Fruit fly (Drosophila melanogaster) whole organism, embryonic: ENCODE results near the gene NELF-B.

Experiments
- Awh ChIP-seq: fragments of 200-800 bp; sonication (Bioruptor generic); IDR thresholded peaks from 2 replicates; pipeline ENCODE4, ENCODE4 v1.3.6; 2022; ENCODE audit warnings: missing biosample characterization, missing genetic modification characterization
- CG10209 ChIP-seq: fragments of 200-800 bp; sonication (Bioruptor generic); optimal IDR thresholded peaks from 3 replicates; lab custom pipeline; 2017; ENCODE audit warnings: missing biosample characterization, mild to moderate bottlenecking, missing genetic modification characterization, missing genetic modification reagents
- CG11085 ChIP-seq: fragments of 200-800 bp; sonication (Bioruptor generic); IDR thresholded peaks from 2 replicates; pipeline ENCODE4 v1.3.6; 2022; ENCODE audit warnings: missing biosample characterization, missing genetic modification characterization
- CG11093 ChIP-seq: fragments of 200-800 bp; sonication (Bioruptor generic); IDR thresholded peaks from 3 replicates; pipeline ENCODE4 v1.3.6; 2022; ENCODE audit warnings: missing biosample characterization, missing genetic modification characterization
- CG11504 ChIP-seq: fragments of 200-800 bp; sonication (Bioruptor generic); optimal IDR thresholded peaks from 3 replicates; lab custom pipeline; 2019; ENCODE audit warnings: missing biosample characterization, mild to moderate bottlenecking, missing genetic modification characterization, moderate library complexity
- CG11695 ChIP-seq: fragments of 200-800 bp; sonication (Bioruptor generic); IDR thresholded peaks from 3 replicates; pipeline ENCODE4 v1.3.6; 2022; ENCODE audit warnings: missing biosample characterization, missing genetic modification characterization
- CG12299 ChIP-seq: fragments of 200-800 bp; sonication (Bioruptor generic); optimal IDR thresholded peaks from 2 replicates; lab custom pipeline; 2018; ENCODE audit warnings: missing biosample characterization, mild to moderate bottlenecking, missing genetic modification characterization
- CG12769 ChIP-seq: fragments of 200-800 bp; sonication (Bioruptor generic); optimal IDR thresholded peaks from 2 replicates; lab custom pipeline; 2019; ENCODE audit warnings: missing biosample characterization, mild to moderate bottlenecking, missing genetic modification characterization, moderate library complexity
- CG14441 ChIP-seq: fragments of 200-800 bp; sonication (Bioruptor generic); IDR thresholded peaks from 2 replicates; pipeline ENCODE4 v1.3.6; 2022; ENCODE audit warnings: missing biosample characterization, missing genetic modification characterization
- CG1647 ChIP-seq: fragments of 200-800 bp; sonication (Bioruptor generic); optimal IDR thresholded peaks from 3 replicates; lab custom pipeline; 2016; ENCODE audit warnings: missing biosample characterization, missing genetic modification characterization
- CG2129 ChIP-seq: fragments of 200-800 bp; sonication (Bioruptor generic); IDR thresholded peaks from 2 replicates; pipeline ENCODE4 v1.3.6; 2022; ENCODE audit warnings: missing biosample characterization, missing genetic modification characterization; ENCODE audit not compliant: partially characterized antibody
- CG2678 ChIP-seq: fragments of 200-800 bp; sonication (Bioruptor generic); optimal IDR thresholded peaks from 3 replicates; lab custom pipeline; 2019; ENCODE audit warnings: missing biosample characterization, mild to moderate bottlenecking, missing genetic modification characterization, moderate library complexity
- CG2875 ChIP-seq: fragments of 200-800 bp; sonication (Bioruptor generic); optimal IDR thresholded peaks from 2 replicates; lab custom pipeline; 2017; ENCODE audit warnings: missing biosample characterization, mild to moderate bottlenecking, missing genetic modification characterization, missing genetic modification reagents
- CG3407 ChIP-seq: fragments of 200-800 bp; sonication (Bioruptor generic); optimal IDR thresholded peaks from 2 replicates; lab custom pipeline; 2018; ENCODE audit warnings: missing biosample characterization, mild to moderate bottlenecking, missing genetic modification characterization
- CG4854 ChIP-seq: fragments of 200-800 bp; sonication (Bioruptor generic); optimal IDR thresholded peaks from 2 replicates; lab custom pipeline; 2016; ENCODE audit warnings: missing biosample characterization, missing genetic modification characterization, inconsistent platforms
- CG6175 ChIP-seq: fragments of 200-800 bp; sonication (Bioruptor generic); IDR thresholded peaks from 3 replicates; pipeline ENCODE4 v1.3.6; 2022; ENCODE audit warnings: missing biosample characterization, missing genetic modification characterization
- CG6254 ChIP-seq: fragments of 200-800 bp; sonication (Bioruptor generic); optimal IDR thresholded peaks from 3 replicates; lab custom pipeline; 2017; ENCODE audit warnings: mild to moderate bottlenecking, missing biosample characterization, missing genetic modification reagents, missing genetic modification characterization
- CG7357 ChIP-seq: fragments of 200-800 bp; sonication (Bioruptor generic); IDR thresholded peaks from 3 replicates; pipeline ENCODE4 v1.3.6; 2022; ENCODE audit warnings: missing biosample characterization, missing genetic modification characterization
- CG7786 ChIP-seq: fragments of 200-800 bp; sonication (Bioruptor generic); optimal IDR thresholded peaks from 2 replicates; lab custom pipeline; 2016; ENCODE audit warnings: missing biosample characterization, missing genetic modification characterization
- CG7839 ChIP-seq: fragments of 200-800 bp; sonication (Bioruptor generic); optimal IDR thresholded peaks from 3 replicates; lab custom pipeline; 2018; ENCODE audit warnings: missing biosample characterization, mild to moderate bottlenecking, missing genetic modification characterization, moderate library complexity
- CG8089 ChIP-seq: fragments of 200-800 bp; sonication (Bioruptor generic); optimal IDR thresholded peaks from 3 replicates; lab custom pipeline; 2016; ENCODE audit warnings: missing biosample characterization, missing genetic modification characterization
- CTCF ChIP-seq: fragments of 200-800 bp; sonication (Bioruptor generic); optimal IDR thresholded peaks from 2 replicates; lab custom pipeline; 2017; ENCODE audit warnings: missing biosample characterization, mild to moderate bottlenecking, missing genetic modification characterization, moderate library complexity
- Camta ChIP-seq: fragments of 200-800 bp; sonication (Bioruptor generic); optimal IDR thresholded peaks from 2 replicates; lab custom pipeline; 2016; ENCODE audit warnings: missing biosample characterization, missing genetic modification characterization
- Dfd ChIP-seq, 2 experiments: fragments of >200 bp; optimal IDR thresholded peaks; 2 replicates each; lab custom pipeline; 2017; ENCODE audit warnings: missing biosample characterization in 2 of 2, missing genetic modification characterization in 2 of 2
- Hmx ChIP-seq: fragments of 200-800 bp; sonication (Bioruptor generic); optimal IDR thresholded peaks from 2 replicates; lab custom pipeline; 2016; ENCODE audit warnings: missing biosample characterization, missing genetic modification characterization
- Ravus ChIP-seq: fragments of 200-800 bp; sonication (Bioruptor generic); IDR thresholded peaks from 2 replicates; pipeline ENCODE4 v1.3.6; 2022; ENCODE audit warnings: missing biosample characterization, missing genetic modification characterization
- Rfx ChIP-seq: fragments of 200-800 bp; sonication (Bioruptor generic); IDR thresholded peaks from 2 replicates; pipeline ENCODE4 v1.3.6; 2022; ENCODE audit warnings: missing biosample characterization, missing genetic modification characterization
- Sox102F ChIP-seq: fragments of 200-800 bp; sonication (Bioruptor generic); optimal IDR thresholded peaks from 2 replicates; lab custom pipeline; 2018; ENCODE audit warnings: missing biosample characterization, mild to moderate bottlenecking, missing genetic modification characterization, moderate library complexity
- Trl ChIP-seq, 3 experiments: fragments of >200 bp in 2 of 3; fragments of 200-800 bp in 1 of 3; sonication (Bioruptor generic) in 1 of 3; optimal IDR thresholded peaks; 2 replicates in 1 of 3; 3 replicates in 2 of 3; lab custom pipeline; 2016 to 2017; ENCODE audit warnings: missing biosample characterization in 1 of 3, missing genetic modification characterization in 1 of 3
- al ChIP-seq: fragments of 200-800 bp; sonication (Bioruptor generic); IDR thresholded peaks from 2 replicates; pipeline ENCODE4 v1.3.6; 2022; ENCODE audit warnings: missing biosample characterization, missing genetic modification characterization
- ap ChIP-seq: fragments of 200-800 bp; sonication (Bioruptor generic); IDR thresholded peaks from 2 replicates; pipeline ENCODE4 v1.3.6; 2022; ENCODE audit warnings: missing biosample characterization, missing genetic modification characterization
- bcd ChIP-seq: fragments of 200-800 bp; sonication (Bioruptor generic); optimal IDR thresholded peaks from 2 replicates; lab custom pipeline; 2017; ENCODE audit warnings: missing biosample characterization, mild to moderate bottlenecking, missing genetic modification characterization
- cg ChIP-seq: fragments of 200-800 bp; sonication (Bioruptor generic); optimal IDR thresholded peaks from 3 replicates; lab custom pipeline; 2019; ENCODE audit warnings: missing biosample characterization, mild to moderate bottlenecking, missing genetic modification characterization, moderate library complexity
- chif ChIP-seq, 2 experiments: fragments of 200-800 bp; sonication (Bioruptor generic); optimal IDR thresholded peaks; 3 replicates each; lab custom pipeline; 2016; ENCODE audit warnings: missing biosample characterization in 2 of 2, missing genetic modification characterization in 2 of 2
- ci ChIP-seq: fragments of 200-800 bp; sonication (Bioruptor generic); IDR thresholded peaks from 3 replicates; pipeline ENCODE4 v1.3.6; 2022; ENCODE audit warnings: missing biosample characterization, missing genetic modification characterization
- crc ChIP-seq: fragments of 200-800 bp; sonication (Bioruptor generic); optimal IDR thresholded peaks from 2 replicates; lab custom pipeline; 2016; ENCODE audit warnings: missing biosample characterization, missing genetic modification characterization
- eve ChIP-seq, 2 experiments: fragments of >200 bp; optimal IDR thresholded peaks; 2 replicates each; lab custom pipeline; 2017; ENCODE audit warnings: missing biosample characterization in 2 of 2, missing genetic modification characterization in 2 of 2
- gcm ChIP-seq: fragments of 200-800 bp; sonication (Bioruptor generic); optimal IDR thresholded peaks from 2 replicates; lab custom pipeline; 2019; ENCODE audit warnings: missing biosample characterization, mild to moderate bottlenecking, missing genetic modification characterization, moderate library complexity
- her ChIP-seq: fragments of 200-800 bp; sonication (Bioruptor generic); optimal IDR thresholded peaks from 2 replicates; lab custom pipeline; 2016; ENCODE audit warnings: missing biosample characterization, missing genetic modification characterization
- mam ChIP-seq: fragments of 200-800 bp; sonication (Bioruptor generic); optimal IDR thresholded peaks from 3 replicates; lab custom pipeline; 2016; ENCODE audit warnings: missing biosample characterization, missing genetic modification characterization
- nerfin-1 ChIP-seq: fragments of 200-800 bp; sonication (Bioruptor generic); optimal IDR thresholded peaks from 3 replicates; lab custom pipeline; 2019; ENCODE audit warnings: missing biosample characterization, mild to moderate bottlenecking, missing genetic modification characterization, moderate library complexity
- pan ChIP-seq, 4 experiments: fragments of >200 bp in 3 of 4; fragments of 200-800 bp in 1 of 4; sonication (Bioruptor generic) in 1 of 4; optimal IDR thresholded peaks in 3 of 4; IDR thresholded peaks in 1 of 4; 2 replicates each; pipeline versions ENCODE4 v1.3.6 to Lab custom; 2017 to 2022; ENCODE audit warnings: missing biosample characterization in 2 of 4, missing genetic modification characterization in 2 of 4, mixed read lengths in 1 of 4
- psq ChIP-seq: fragments of 200-800 bp; sonication (Bioruptor generic); optimal IDR thresholded peaks from 2 replicates; lab custom pipeline; 2017; ENCODE audit warnings: missing biosample characterization, missing genetic modification characterization
- sim ChIP-seq: fragments of 200-800 bp; sonication (Bioruptor generic); IDR thresholded peaks from 2 replicates; pipeline ENCODE4 v1.3.6; 2022; ENCODE audit warnings: missing biosample characterization, missing genetic modification characterization
- stwl ChIP-seq: fragments of 200-800 bp; sonication (Bioruptor generic); optimal IDR thresholded peaks from 3 replicates; lab custom pipeline; 2018; ENCODE audit warnings: missing biosample characterization, mild to moderate bottlenecking, missing genetic modification characterization, moderate library complexity
- tup ChIP-seq: fragments of 200-800 bp; sonication (Bioruptor generic); optimal IDR thresholded peaks from 2 replicates; lab custom pipeline; 2016; ENCODE audit warnings: missing biosample characterization, mild to moderate bottlenecking, missing genetic modification characterization, moderate library complexity
- vvl ChIP-seq: fragments of 200-800 bp; sonication (Bioruptor generic); IDR thresholded peaks from 2 replicates; pipeline ENCODE4 v1.3.6; 2022; ENCODE audit warnings: missing biosample characterization, missing genetic modification characterization
- wor ChIP-seq: fragments of 200-800 bp; sonication (Bioruptor generic); IDR thresholded peaks from 2 replicates; pipeline ENCODE4 v1.3.6; 2022; ENCODE audit warnings: missing biosample characterization, missing genetic modification characterization

Gene NELF-B

DNA sequence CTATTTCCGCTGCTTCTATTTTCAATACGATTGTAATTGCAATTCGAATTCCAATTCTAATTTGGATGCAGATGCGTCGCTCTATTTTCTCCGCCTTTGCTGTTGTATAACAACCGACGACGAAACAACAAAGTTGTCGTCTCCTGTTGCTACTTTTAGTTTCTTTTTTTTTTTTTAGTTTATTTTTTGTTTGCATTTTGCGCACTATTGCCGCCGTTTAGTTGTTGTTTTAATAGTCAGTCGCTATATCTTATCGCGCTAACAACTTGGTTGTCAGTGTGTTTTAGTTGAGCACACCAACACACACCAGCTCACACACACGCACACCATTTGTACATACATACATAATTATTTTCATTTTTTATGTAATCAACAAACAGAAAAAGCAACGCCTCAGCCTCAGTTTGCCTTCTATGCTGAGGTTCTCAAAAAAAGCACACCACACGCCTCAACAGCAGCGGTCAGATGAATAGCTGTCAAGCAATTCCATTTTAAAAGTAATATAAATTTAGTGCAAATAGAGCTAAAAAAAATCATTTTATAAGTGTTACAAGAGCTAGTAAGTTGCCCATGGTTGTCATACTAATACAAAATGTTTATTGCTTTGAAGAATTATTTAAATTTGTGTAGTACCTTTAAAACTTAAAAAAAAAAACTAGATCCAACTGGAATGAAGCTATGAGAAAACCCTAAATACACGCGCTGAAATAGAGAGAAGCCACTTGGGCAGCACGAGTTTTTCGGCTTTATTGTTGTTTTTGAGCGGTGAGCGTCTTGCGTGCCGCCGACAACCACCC is 26.7 kb downstream of the NELF-B start (continued):
- TF ChIP-seq Hmx (GFP tag; lab: Kevin White, UChicago) = no peak
- TF ChIP-seq chif (GFP tag; optimal IDR thresholded peaks at IDR 0.05; lab: Kevin White, UChicago) = peak; percentile 47 to 48
- TF ChIP-seq vvl = peak; percentile 69
- no peak for TF ChIP-seq CTCF (GFP tag; lab: Kevin White, UChicago)
- TF ChIP-seq CG8089 (GFP tag; lab: Kevin White, UChicago) = no peak
- peak; percentile 86 for TF ChIP-seq CG2678 (tag; lab: Kevin White, UChicago)
- peak; percentile 75 for TF ChIP-seq Sox102F
- TF ChIP-seq gcm = peak; percentile 57
- peak; percentile 49 for TF ChIP-seq CG7786
- peak; percentile 73 for TF ChIP-seq bcd (GFP tag; lab: Kevin White, UChicago)
- peak; percentile 9 for TF ChIP-seq CG1647 (GFP tag; lab: Kevin White, UChicago)
- TF ChIP-seq CG2875 (GFP tag; lab: Kevin White, UChicago) = no peak
- TF ChIP-seq mam = peak; percentile 47
- TF ChIP-seq CG11093 = peak; percentile 54; the same call in 1 of the 3 replicates
- peak; percentile 67 for TF ChIP-seq al (GFP tag; lab: Robert Waterston, UW)
- TF ChIP-seq CG7839 = peak; percentile 70
- TF ChIP-seq ap = peak; percentile 48; the same call in 1 of the 2 replicates
- peak; percentile 48; the same call in 2 of the 3 replicates for TF ChIP-seq CG7357
- no peak for TF ChIP-seq sim (GFP tag; lab: Robert Waterston, UW)
- TF ChIP-seq CG14441 (GFP tag; lab: Robert Waterston, UW) = peak; percentile 64
- no peak for TF ChIP-seq CG3407
- TF ChIP-seq Ravus (GFP tag; lab: Robert Waterston, UW) = peak; percentile 44
- no peak for TF ChIP-seq CG2129 (GFP tag; lab: Robert Waterston, UW)
- no peak for TF ChIP-seq crc (GFP tag; lab: Kevin White, UChicago)
- no peak for TF ChIP-seq CG6254 (GFP tag; lab: Kevin White, UChicago)
- TF ChIP-seq CG12769 = peak; percentile 58
- no peak for TF ChIP-seq pan (optimal IDR thresholded peaks at IDR 0.05; lab: Kevin White, UChicago)
- TF ChIP-seq pan (GFP tag; optimal IDR thresholded peaks at IDR 0.05 in 1 of 2, IDR thresholded peaks at IDR 0.05 in 1 of 2) = peak in 1 of 2 experiments; percentile 73
- peak; percentile 77 for TF ChIP-seq CG11695 (GFP tag; lab: Robert Waterston, UW)
- TF ChIP-seq tup (GFP tag; lab: Kevin White, UChicago) = peak; percentile 39
- TF ChIP-seq ci (GFP tag; lab: Robert Waterston, UW) = 0 out of 3 replicates have a peak, but pooled peaks have one; percentile 41
- peak; percentile 29; the same call in 1 of the 2 replicates for TF ChIP-seq wor (GFP tag; lab: Robert Waterston, UW)
- TF ChIP-seq Awh (GFP tag; lab: Robert Waterston, UW) = no peak
- peak; percentile 56 for TF ChIP-seq cg
- no peak for TF ChIP-seq Dfd (GFP tag; optimal IDR thresholded peaks at IDR 0.05; lab: Kevin White, UChicago)
- TF ChIP-seq CG12299 (tag; lab: Kevin White, UChicago) = peak; percentile 68
- peak; percentile 64 for TF ChIP-seq CG11504
- peak; percentile 19 for TF ChIP-seq her (GFP tag; lab: Kevin White, UChicago)
- TF ChIP-seq Rfx = peak; percentile 83
- TF ChIP-seq CG10209 (GFP tag; lab: Kevin White, UChicago) = peak; percentile 81
- peak; percentile 47; the same call in 2 of the 3 replicates for TF ChIP-seq CG6175 (GFP tag; lab: Robert Waterston, UW)
- no peak for TF ChIP-seq stwl (tag; lab: Kevin White, UChicago)
- TF ChIP-seq Trl (optimal IDR thresholded peaks at IDR 0.05; lab: Kevin White, UChicago) = no peak
- TF ChIP-seq Trl (GFP tag; optimal IDR thresholded peaks at IDR 0.05; lab: Kevin White, UChicago) = peak; percentile 5
- TF ChIP-seq CG11085 (GFP tag; lab: Robert Waterston, UW) = peak; percentile 43; the same call in 1 of the 2 replicates
- TF ChIP-seq eve (GFP tag; optimal IDR thresholded peaks at IDR 0.05; lab: Kevin White, UChicago) = peak in 1 of 2 experiments; percentile 65
- TF ChIP-seq nerfin-1 (tag; lab: Kevin White, UChicago) = peak; percentile 63
- TF ChIP-seq psq (GFP tag; lab: Kevin White, UChicago) = no peak
- TF ChIP-seq Camta (GFP tag; lab: Kevin White, UChicago) = no peak
- peak; percentile 38 for TF ChIP-seq CG4854 (GFP tag; lab: Kevin White, UChicago)
